Fruit fly (Drosophila melanogaster): ENCODE results near the gene atk.
A peak's percentile ranks its signal among the peaks of the same experiment; 100 is the strongest.

Gene atk

dm6 chr3L:20464677-20465076 is at the start of gene atk:
TSS of gene atk (minus strand) at chr3L:20464862.
- TF ChIP-seq CG13204 (GFP tag; optimal IDR thresholded peaks at IDR 0.05), result no peak
- no peak for TF ChIP-seq Pif1B (GFP tag; optimal IDR thresholded peaks at IDR 0.05)
- TF ChIP-seq CG8159 (tag; optimal IDR thresholded peaks at IDR 0.05), result no peak
- no peak for TF ChIP-seq CG10348 (GFP tag; IDR thresholded peaks at IDR 0.05)
- no peak for TF ChIP-seq rn (GFP tag; IDR thresholded peaks at IDR 0.05)
- no peak for TF ChIP-seq CG34367 (tag; optimal IDR thresholded peaks at IDR 0.05)
- TF ChIP-seq CG4496 (GFP tag; IDR thresholded peaks at IDR 0.05), result no peak
- no peak for TF ChIP-seq Snoo (tag; optimal IDR thresholded peaks at IDR 0.05)
- no peak for TF ChIP-seq CG14655 (GFP tag; optimal IDR thresholded peaks at IDR 0.05)
- no peak for TF ChIP-seq Pif1A (GFP tag; optimal IDR thresholded peaks at IDR 0.05)
- TF ChIP-seq CG9948 (tag; optimal IDR thresholded peaks at IDR 0.05), result no peak

- TF ChIP-seq Pif1B (GFP tag; optimal IDR thresholded peaks at IDR 0.05) (no peak), CG17806 (tag; optimal IDR thresholded peaks at IDR 0.05) (no peak), fd96Ca (GFP tag; IDR thresholded peaks at IDR 0.05) (no peak), CG15710 (tag; optimal IDR thresholded peaks at IDR 0.05) (no peak), CG9948 (tag; optimal IDR thresholded peaks at IDR 0.05) (no peak), CG8159 (tag; optimal IDR thresholded peaks at IDR 0.05) (no peak), CG14655 (GFP tag; optimal IDR thresholded peaks at IDR 0.05) (no peak), CG4496 (GFP tag; IDR thresholded peaks at IDR 0.05) (no peak), EcR (GFP tag; optimal IDR thresholded peaks at IDR 0.05) (no peak), Snoo (tag; optimal IDR thresholded peaks at IDR 0.05) (no peak)
Measured at dm6 chr3L:20514101-20514500, 49.4 kb upstream of the atk start.

- TF ChIP-seq CG13204 (GFP tag; optimal IDR thresholded peaks at IDR 0.05), result peak; percentile 20
- TF ChIP-seq CG10348 (GFP tag; IDR thresholded peaks at IDR 0.05), result no peak
- no peak for TF ChIP-seq Ets98B (GFP tag; IDR thresholded peaks at IDR 0.05)
- TF ChIP-seq EcR (GFP tag; optimal IDR thresholded peaks at IDR 0.05), result peak; percentile 86
Measured at dm6 chr3L:20511499-20512108, 46.9 kb upstream of the atk start.

- TF ChIP-seq Pif1A (GFP tag; optimal IDR thresholded peaks at IDR 0.05) (peak; percentile 77), CG14655 (GFP tag; optimal IDR thresholded peaks at IDR 0.05) (peak; percentile 90), D1 (tag; optimal IDR thresholded peaks at IDR 0.05) (peak; percentile 63), Pif1B (GFP tag; optimal IDR thresholded peaks at IDR 0.05) (peak; percentile 74), CG13204 (GFP tag; optimal IDR thresholded peaks at IDR 0.05) (peak; percentile 45), Ets98B (GFP tag; IDR thresholded peaks at IDR 0.05) (peak; percentile 44; the same call in 1 of the 2 replicates), CG34367 (tag; optimal IDR thresholded peaks at IDR 0.05) (peak; percentile 63), CG8301 (tag; optimal IDR thresholded peaks at IDR 0.05) (peak; percentile 81), Snoo (tag; optimal IDR thresholded peaks at IDR 0.05) (peak; percentile 74), CG8159 (tag; optimal IDR thresholded peaks at IDR 0.05) (peak; percentile 85), CG9948 (tag; optimal IDR thresholded peaks at IDR 0.05) (peak; percentile 76), CG32121 (GFP tag; IDR thresholded peaks at IDR 0.05) (no peak), CG17806 (tag; optimal IDR thresholded peaks at IDR 0.05) (peak; percentile 65), CG12605 (GFP tag; IDR thresholded peaks at IDR 0.05) (no peak), EcR (GFP tag; optimal IDR thresholded peaks at IDR 0.05) (peak; percentile 1), CG15710 (tag; optimal IDR thresholded peaks at IDR 0.05) (peak; percentile 77), CG4496 (GFP tag; IDR thresholded peaks at IDR 0.05) (no peak), fd96Ca (GFP tag; IDR thresholded peaks at IDR 0.05) (0 out of 3 replicates have a peak, but pooled peaks have one; percentile 19), gl (tag; optimal IDR thresholded peaks at IDR 0.05) (no peak)
Measured at dm6 chr3L:20509121-20509934, 44.7 kb upstream of the atk start.

dm6 chr3L:20508136-20508635 is 43.5 kb upstream of the atk start:
- peak; percentile 39; the same call in 1 of the 2 replicates for TF ChIP-seq rn (GFP tag; IDR thresholded peaks at IDR 0.05)
- peak; percentile 59 for TF ChIP-seq EcR (GFP tag; optimal IDR thresholded peaks at IDR 0.05)
- TF ChIP-seq Pif1B (GFP tag; optimal IDR thresholded peaks at IDR 0.05), result peak; percentile 87
- TF ChIP-seq CG10348 (GFP tag; IDR thresholded peaks at IDR 0.05), result peak; percentile 61
- peak; percentile 89 for TF ChIP-seq Ets98B (GFP tag; IDR thresholded peaks at IDR 0.05)
- TF ChIP-seq CG12605 (GFP tag; IDR thresholded peaks at IDR 0.05), result peak; percentile 65
- TF ChIP-seq CG34367 (tag; optimal IDR thresholded peaks at IDR 0.05), result peak; percentile 82
- peak; percentile 91 for TF ChIP-seq Pif1A (GFP tag; optimal IDR thresholded peaks at IDR 0.05)
- TF ChIP-seq CG32121 (GFP tag; IDR thresholded peaks at IDR 0.05), result peak; percentile 88
- peak; percentile 78 for TF ChIP-seq D1 (tag; optimal IDR thresholded peaks at IDR 0.05)
- peak; percentile 87 for TF ChIP-seq CG9948 (tag; optimal IDR thresholded peaks at IDR 0.05)
- peak; percentile 88 for TF ChIP-seq Snoo (tag; optimal IDR thresholded peaks at IDR 0.05)
- peak; percentile 75 for TF ChIP-seq gl (tag; optimal IDR thresholded peaks at IDR 0.05)
- peak; percentile 93 for TF ChIP-seq CG8159 (tag; optimal IDR thresholded peaks at IDR 0.05)
- peak; percentile 89 for TF ChIP-seq CG14655 (GFP tag; optimal IDR thresholded peaks at IDR 0.05)
- TF ChIP-seq CG17806 (tag; optimal IDR thresholded peaks at IDR 0.05), result peak; percentile 89
- no peak for TF ChIP-seq CG13204 (GFP tag; optimal IDR thresholded peaks at IDR 0.05)
- peak; percentile 89; the same call in 2 of the 3 replicates for TF ChIP-seq CG4496 (GFP tag; IDR thresholded peaks at IDR 0.05)
- TF ChIP-seq CG15710 (tag; optimal IDR thresholded peaks at IDR 0.05), result peak; percentile 91
- peak; percentile 90 for TF ChIP-seq fd96Ca (GFP tag; IDR thresholded peaks at IDR 0.05)
- TF ChIP-seq CG8301 (tag; optimal IDR thresholded peaks at IDR 0.05), result peak; percentile 83
